Worm (Caenorhabditis elegans): ENCODE measurements around the gene glb-6.

glb-6 gene

DNA sequence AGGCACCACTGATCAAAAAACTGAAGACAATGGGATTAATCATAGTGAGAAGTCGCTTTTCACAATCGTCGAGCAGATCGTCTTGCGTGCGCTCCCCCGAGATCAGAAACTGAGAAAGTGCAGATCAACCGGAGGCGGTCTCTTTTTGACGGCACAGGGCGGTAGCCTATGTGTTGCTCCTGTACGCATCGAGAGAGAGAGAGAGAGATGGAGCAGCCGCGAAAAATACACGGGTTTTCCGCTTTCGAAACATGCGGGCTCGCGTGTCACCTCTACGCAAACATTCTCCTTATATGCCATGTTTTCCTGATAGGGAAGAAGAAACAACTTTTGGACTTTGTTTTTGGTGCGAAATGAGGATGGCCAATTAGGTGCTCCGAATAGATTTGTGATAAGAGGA is 42.8 kb upstream of the glb-6 start, which contains the start of gene lrpc-1:
Gene lrpc-1, minus strand, starts transcription at position 101 of the 400 bp plus-strand sequence.
- TF ChIP-seq hlh-15 (tag; optimal IDR thresholded peaks at IDR 0.05) (no peak), ahr-1 (tag; optimal IDR thresholded peaks at IDR 0.05) (no peak), syd-9 (tag; optimal IDR thresholded peaks at IDR 0.05) (no peak), ztf-16 (tag; optimal IDR thresholded peaks at IDR 0.05) (no peak)

- no peak for TF ChIP-seq C08G9.2 (tag; optimal IDR thresholded peaks at IDR 0.05)
- TF ChIP-seq unc-3 (GFP tag; conservative IDR thresholded peaks at IDR 0.05), result no peak
- no peak for TF ChIP-seq unc-3 (tag; optimal IDR thresholded peaks at IDR 0.05)
- TF ChIP-seq pros-1 (tag; optimal IDR thresholded peaks at IDR 0.05), result no peak
- TF ChIP-seq ttx-3 (tag; optimal IDR thresholded peaks at IDR 0.05), result no peak
- TF ChIP-seq sox-4 (tag; optimal IDR thresholded peaks at IDR 0.05), result no peak
- no peak for TF ChIP-seq ceh-19 (GFP tag; optimal IDR thresholded peaks at IDR 0.05)
- no peak for TF ChIP-seq ets-4 (tag; optimal IDR thresholded peaks at IDR 0.05)
- TF ChIP-seq npax-4 (tag; optimal IDR thresholded peaks at IDR 0.05), result no peak
- TF ChIP-seq Y22D7AL.16 (tag; optimal IDR thresholded peaks at IDR 0.05), result no peak
- TF ChIP-seq elt-2 (tag; optimal IDR thresholded peaks at IDR 0.05), result no peak
- no peak for TF ChIP-seq hlh-13 (GFP tag; optimal IDR thresholded peaks at IDR 0.05)
- no peak for TF ChIP-seq ama-1 (optimal IDR thresholded peaks at IDR 0.05)
- no peak for TF ChIP-seq hlh-8 (tag; optimal IDR thresholded peaks at IDR 0.05)
- TF ChIP-seq nfya-1 (tag; optimal IDR thresholded peaks at IDR 0.05), result no peak
- no peak for TF ChIP-seq unc-42 (tag; optimal IDR thresholded peaks at IDR 0.05)
These were observed 39.9 kb upstream of the glb-6 start for ce11 chrV:5610186-5610585.

DNA sequence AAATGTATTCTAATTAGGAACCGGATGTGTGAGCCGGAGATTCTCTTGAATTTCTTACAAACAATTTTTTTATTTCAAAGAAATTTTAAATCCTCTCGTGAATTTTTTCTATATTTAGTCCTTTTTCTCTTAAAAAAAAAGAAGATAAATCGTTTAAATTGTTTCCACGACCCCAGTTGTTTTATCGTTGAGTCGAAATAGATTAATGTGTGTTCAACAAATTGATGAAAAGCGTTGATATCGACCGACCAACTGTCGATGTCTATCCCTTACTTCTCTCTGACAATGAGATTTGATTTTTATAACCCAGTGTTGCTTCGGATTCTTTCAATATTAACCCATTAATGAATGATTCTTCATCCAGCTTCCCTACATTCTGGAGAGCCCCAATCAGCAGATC is 35.9 kb upstream of the glb-6 start, which contains the start of gene CD4.1:
Gene CD4.1, plus strand, starts transcription at position 301 of the 400 bp plus-strand sequence.
- TF ChIP-seq fkh-10 (GFP tag; optimal IDR thresholded peaks at IDR 0.05) (no peak), rnt-1 (tag; optimal IDR thresholded peaks at IDR 0.05) (no peak), ceh-34 (tag; optimal IDR thresholded peaks at IDR 0.05) (no peak), nhr-11 (tag; optimal IDR thresholded peaks at IDR 0.05) (no peak), syd-9 (tag; optimal IDR thresholded peaks at IDR 0.05) (no peak), K09A11.1 (tag; optimal IDR thresholded peaks at IDR 0.05; ENCODE audit: insufficient read depth) (no peak), ztf-16 (tag; optimal IDR thresholded peaks at IDR 0.05) (no peak)

DNA sequence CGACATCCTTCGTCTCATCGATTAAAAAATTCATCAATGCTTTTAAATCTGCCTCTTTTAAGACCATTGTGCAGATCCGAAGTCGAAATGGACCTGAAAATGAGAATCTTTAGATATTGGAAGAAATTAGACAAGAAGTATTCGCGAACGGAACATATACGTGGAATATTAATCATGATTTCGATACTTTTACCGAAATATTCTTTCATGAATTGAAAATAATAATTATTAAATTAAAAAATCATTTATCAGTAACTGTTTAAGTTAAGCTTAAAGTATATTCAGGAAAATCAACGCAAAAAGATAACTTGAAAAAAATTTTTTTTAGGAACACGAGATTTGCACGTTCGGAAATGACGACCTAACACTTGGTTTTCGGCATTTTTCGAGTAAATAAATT is 30.9 kb upstream of the glb-6 start, which contains the start of gene CD4.8:
Gene CD4.8, minus strand, starts transcription at position 101 of the 400 bp plus-strand sequence.
- no peak for TF ChIP-seq dmd-4 (tag; optimal IDR thresholded peaks at IDR 0.05; ENCODE audit: borderline replicate concordance)
- TF ChIP-seq F13H6.1 (tag; optimal IDR thresholded peaks at IDR 0.05), result no peak
- no peak for TF ChIP-seq pat-9 (tag; optimal IDR thresholded peaks at IDR 0.05)
- TF ChIP-seq ceh-18 (tag; optimal IDR thresholded peaks at IDR 0.05), result no peak
- TF ChIP-seq C08G9.2 (tag; optimal IDR thresholded peaks at IDR 0.05), result no peak
- no peak for TF ChIP-seq npax-4 (tag; optimal IDR thresholded peaks at IDR 0.05)
- no peak for TF ChIP-seq ceh-34 (tag; optimal IDR thresholded peaks at IDR 0.05)
- no peak for TF ChIP-seq ceh-24 (tag; optimal IDR thresholded peaks at IDR 0.05)
- TF ChIP-seq elt-2 (tag; optimal IDR thresholded peaks at IDR 0.05), result no peak
- no peak for TF ChIP-seq ceh-22 (tag; optimal IDR thresholded peaks at IDR 0.05)
- no peak for TF ChIP-seq sox-4 (tag; optimal IDR thresholded peaks at IDR 0.05)
- no peak for TF ChIP-seq madf-2 (tag; optimal IDR thresholded peaks at IDR 0.05)
- TF ChIP-seq unc-3 (GFP tag; conservative IDR thresholded peaks at IDR 0.05), result no peak
- TF ChIP-seq unc-3 (tag; optimal IDR thresholded peaks at IDR 0.05), result no peak
- no peak for TF ChIP-seq unc-55 (GFP tag; optimal IDR thresholded peaks at IDR 0.05)
- no peak for TF ChIP-seq gmeb-2 (tag; optimal IDR thresholded peaks at IDR 0.05)
- TF ChIP-seq hlh-15 (tag; optimal IDR thresholded peaks at IDR 0.05), result no peak
- no peak for TF ChIP-seq T23F11.4 (GFP tag; optimal IDR thresholded peaks at IDR 0.05)
- no peak for TF ChIP-seq odd-2 (tag; optimal IDR thresholded peaks at IDR 0.05)
